Worm (Caenorhabditis elegans): Measurements from ENCODE around the gene F09F9.2.

F09F9.2 gene

DNA sequence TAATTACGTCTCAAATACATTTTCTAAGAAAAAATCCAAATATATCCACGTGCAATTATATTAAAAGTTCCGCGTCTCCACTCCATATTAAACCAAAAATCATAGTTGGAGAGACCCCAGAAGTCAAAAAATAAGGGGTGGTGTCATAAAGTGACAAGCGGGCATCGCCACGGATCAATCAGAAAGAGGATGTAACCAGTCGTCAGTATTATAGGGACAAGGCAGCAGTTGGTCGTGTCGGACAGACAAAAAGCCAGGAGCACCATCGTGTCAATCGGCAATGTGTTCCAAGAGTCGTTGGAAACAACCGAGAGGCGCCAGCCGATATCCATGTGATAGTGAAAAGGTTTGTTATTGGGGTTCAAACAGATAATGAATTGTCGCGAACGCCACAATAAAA, 35.3 kb downstream of the F09F9.2 start:
- TF ChIP-seq T26A8.4 (GFP tag; IDR thresholded peaks at IDR 0.05) (no peak), daf-16 (GFP tag; optimal IDR thresholded peaks at IDR 0.05) (peak in 1 of 2 experiments; percentile 68), daf-16 (tag; optimal IDR thresholded peaks at IDR 0.05) (no peak), hlh-11 (tag; optimal IDR thresholded peaks at IDR 0.05) (peak; percentile 46), nhr-11 (tag; optimal IDR thresholded peaks at IDR 0.05) (peak; percentile 34)

- TF ChIP-seq unc-130 (GFP tag; optimal IDR thresholded peaks at IDR 0.05) = no peak
- no peak for TF ChIP-seq duxl-1 (tag; optimal IDR thresholded peaks at IDR 0.05; ENCODE audit: poor library complexity)
- TF ChIP-seq snpc-1.2 (GFP tag; IDR thresholded peaks at IDR 0.05) = no peak
- TF ChIP-seq nhr-111 (GFP tag; optimal IDR thresholded peaks at IDR 0.05) = no peak
- no peak for TF ChIP-seq daf-16 (GFP tag; optimal IDR thresholded peaks at IDR 0.05)
- TF ChIP-seq daf-16 (tag; optimal IDR thresholded peaks at IDR 0.05) = no peak
- no peak for TF ChIP-seq ctbp-1 (GFP tag; IDR thresholded peaks at IDR 0.05)
- TF ChIP-seq hif-1 (tag; optimal IDR thresholded peaks at IDR 0.05) = no peak
- TF ChIP-seq zag-1 (tag; optimal IDR thresholded peaks at IDR 0.05) = no peak
- TF ChIP-seq nhr-102 (tag; optimal IDR thresholded peaks at IDR 0.05) = no peak
- TF ChIP-seq aly-2 (tag; optimal IDR thresholded peaks at IDR 0.05) = no peak
- no peak for TF ChIP-seq lin-13 (GFP tag; optimal IDR thresholded peaks at IDR 0.05)
- TF ChIP-seq zfp-2 (tag; optimal IDR thresholded peaks at IDR 0.05) = no peak
- TF ChIP-seq nhr-237 (tag; optimal IDR thresholded peaks at IDR 0.05) = no peak
- TF ChIP-seq ztf-7 (tag; optimal IDR thresholded peaks at IDR 0.05) = no peak
Measured at ce11 chrX:4072501-4072900, 38.7 kb downstream of the F09F9.2 start.

- TF ChIP-seq F44E2.7 (GFP tag; IDR thresholded peaks at IDR 0.05) = no peak
- peak in 1 of 2 experiments; percentile 70 for TF ChIP-seq unc-62 (GFP tag; optimal IDR thresholded peaks at IDR 0.05 in 1 of 2)
- no peak for TF ChIP-seq unc-62 (tag; optimal IDR thresholded peaks at IDR 0.05)
- no peak for TF ChIP-seq nhr-42 (GFP tag; IDR thresholded peaks at IDR 0.05)
Measured at ce11 chrX:4068180-4068579, 43.1 kb downstream of the F09F9.2 start.

ce11 chrX:4061968-4062367, 49.3 kb downstream of the F09F9.2 start:
- no peak for TF ChIP-seq hlh-30 (tag; optimal IDR thresholded peaks at IDR 0.05; ENCODE audit: insufficient read depth)
- TF ChIP-seq set-16 (GFP tag; IDR thresholded peaks at IDR 0.05) = peak; percentile 85

Measured in whole organism, L4 larva.